Worm (Caenorhabditis elegans): Measurements from ENCODE around the gene srbc-70.

DNA sequence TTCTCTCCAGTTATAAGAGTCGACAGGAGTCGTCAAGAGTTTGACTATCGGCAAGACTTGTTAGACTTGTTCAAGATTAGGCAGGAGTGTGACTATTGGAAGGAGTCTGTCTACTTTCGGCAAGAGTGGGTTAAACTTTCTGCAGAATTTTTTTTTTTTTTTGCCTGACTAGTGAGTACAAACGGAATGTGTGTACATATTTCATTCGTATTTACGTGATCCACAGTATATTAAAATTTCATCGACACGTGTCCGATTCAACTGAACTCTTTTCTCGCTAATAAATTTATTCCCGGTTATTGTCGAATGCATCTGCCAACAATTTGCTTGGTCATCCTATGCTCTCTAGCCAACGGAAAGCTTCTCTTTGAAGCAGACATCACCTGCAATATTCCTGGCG, 44.4 kb upstream of the srbc-70 start, which contains the start of gene F36A4.1:
- TF ChIP-seq snpc-4 (GFP tag; optimal IDR thresholded peaks at IDR 0.05) = no peak
- TF ChIP-seq snpc-4 (tag; optimal IDR thresholded peaks at IDR 0.05) = no peak
- no peak for TF ChIP-seq unc-62 (GFP tag; optimal IDR thresholded peaks at IDR 0.05)
- TF ChIP-seq lin-40 (tag; optimal IDR thresholded peaks at IDR 0.05) = no peak
- TF ChIP-seq dpl-1 (GFP tag; optimal IDR thresholded peaks at IDR 0.05) = no peak
- no peak for TF ChIP-seq egl-18 (GFP tag; IDR thresholded peaks at IDR 0.05)
- TF ChIP-seq nhr-27 (tag; optimal IDR thresholded peaks at IDR 0.05) = no peak
- TF ChIP-seq pha-4 (tag; optimal IDR thresholded peaks at IDR 0.05) = no peak
- TF ChIP-seq ceh-100 (GFP tag; IDR thresholded peaks at IDR 0.05) = no peak
- TF ChIP-seq cebp-1 (GFP tag; IDR thresholded peaks at IDR 0.05) = no peak
- TF ChIP-seq cebp-1 (tag; optimal IDR thresholded peaks at IDR 0.05) = no peak
- no peak for TF ChIP-seq snpc-1.3 (tag; optimal IDR thresholded peaks at IDR 0.05; ENCODE audit: insufficient read depth)

All from whole organism, young adult.